Fruit fly (Drosophila melanogaster) whole organism, embryonic: ENCODE results near the gene slow.

Experiments
- Blimp-1 ChIP-seq: fragments of 200-800 bp; sonication (Bioruptor generic); optimal IDR thresholded peaks from 3 replicates; lab custom pipeline; 2018; ENCODE audit warnings: missing biosample characterization, missing genetic modification characterization, mild to moderate bottlenecking, moderate library complexity, missing genetic modification reagents
- BtbVII ChIP-seq: fragments of 200-800 bp; sonication (Bioruptor generic); optimal IDR thresholded peaks from 3 replicates; lab custom pipeline; 2017; ENCODE audit warnings: missing biosample characterization, mild to moderate bottlenecking, missing genetic modification characterization
- CG10209 ChIP-seq: fragments of 200-800 bp; sonication (Bioruptor generic); optimal IDR thresholded peaks from 3 replicates; lab custom pipeline; 2017; ENCODE audit warnings: missing biosample characterization, mild to moderate bottlenecking, missing genetic modification characterization, missing genetic modification reagents
- CG10267 ChIP-seq: fragments of 200-800 bp; sonication (Bioruptor generic); optimal IDR thresholded peaks from 2 replicates; lab custom pipeline; 2018; ENCODE audit warnings: missing biosample characterization, mild to moderate bottlenecking, missing genetic modification characterization, moderate library complexity
- CG10431 ChIP-seq: fragments of 200-800 bp; sonication (Bioruptor generic); optimal IDR thresholded peaks from 3 replicates; lab custom pipeline; 2018; ENCODE audit warnings: missing biosample characterization, mild to moderate bottlenecking, missing genetic modification characterization
- CG11093 ChIP-seq: fragments of 200-800 bp; sonication (Bioruptor generic); IDR thresholded peaks from 3 replicates; pipeline ENCODE4 v1.3.6; 2022; ENCODE audit warnings: missing biosample characterization, missing genetic modification characterization
- CG11560 ChIP-seq: fragments of 200-800 bp; sonication (Bioruptor generic); IDR thresholded peaks from 3 replicates; pipeline ENCODE4 v1.3.6; 2022; ENCODE audit warnings: missing biosample characterization, missing genetic modification characterization
- CG13287 ChIP-seq: fragments of 200-800 bp; sonication (Bioruptor generic); IDR thresholded peaks from 2 replicates; pipeline ENCODE4 v1.3.6; 2022; ENCODE audit warnings: missing biosample characterization, missing genetic modification characterization; ENCODE audit not compliant: partially characterized antibody
- CG14014 ChIP-seq: fragments of 200-800 bp; sonication (Bioruptor generic); IDR thresholded peaks from 2 replicates; pipeline ENCODE4 v1.3.6; 2022; ENCODE audit warnings: missing biosample characterization, missing genetic modification characterization
- CG15514 ChIP-seq: fragments of 200-800 bp; sonication (Bioruptor generic); optimal IDR thresholded peaks from 3 replicates; lab custom pipeline; 2017; ENCODE audit warnings: missing biosample characterization, missing genetic modification characterization, mild to moderate bottlenecking, moderate library complexity, missing genetic modification reagents
- CG17359 ChIP-seq: fragments of 200-800 bp; sonication (Bioruptor generic); optimal IDR thresholded peaks from 3 replicates; lab custom pipeline; 2018; ENCODE audit warnings: missing biosample characterization, mild to moderate bottlenecking, missing genetic modification characterization, moderate library complexity
- CG2116 ChIP-seq: fragments of 200-800 bp; sonication (Bioruptor generic); optimal IDR thresholded peaks from 3 replicates; lab custom pipeline; 2018; ENCODE audit warnings: missing biosample characterization, mild to moderate bottlenecking, missing genetic modification characterization
- CG30403 ChIP-seq: fragments of 200-800 bp; sonication (Bioruptor generic); optimal IDR thresholded peaks from 3 replicates; lab custom pipeline; 2016; ENCODE audit warnings: missing biosample characterization, missing genetic modification characterization
- CG3281 ChIP-seq: fragments of 200-800 bp; sonication (Bioruptor generic); optimal IDR thresholded peaks from 3 replicates; lab custom pipeline; 2017; ENCODE audit warnings: missing biosample characterization, mild to moderate bottlenecking, missing genetic modification characterization
- CG4328 ChIP-seq: fragments of 200-800 bp; sonication (Bioruptor generic); optimal IDR thresholded peaks from 3 replicates; lab custom pipeline; 2017; ENCODE audit warnings: missing biosample characterization, missing genetic modification reagents, missing genetic modification characterization
- CG6765 ChIP-seq: fragments of 200-800 bp; sonication (Bioruptor generic); optimal IDR thresholded peaks from 3 replicates; lab custom pipeline; 2017; ENCODE audit warnings: missing biosample characterization, mild to moderate bottlenecking, missing genetic modification characterization
- CG6791 ChIP-seq: fragments of 200-800 bp; sonication (Bioruptor generic); IDR thresholded peaks from 3 replicates; pipeline ENCODE4 v1.3.6; 2022; ENCODE audit warnings: missing biosample characterization, missing genetic modification characterization; ENCODE audit not compliant: partially characterized antibody
- CG7987 ChIP-seq: fragments of 200-800 bp; sonication (Bioruptor generic); optimal IDR thresholded peaks from 2 replicates; lab custom pipeline; 2018; ENCODE audit warnings: missing biosample characterization, mild to moderate bottlenecking, missing genetic modification characterization, moderate library complexity
- D ChIP-seq, 2 experiments: fragments of 200-800 bp in 1 of 2; fragments of >200 bp in 1 of 2; sonication (Bioruptor generic) in 1 of 2; optimal IDR thresholded peaks; 2 replicates in 1 of 2; 3 replicates in 1 of 2; lab custom pipeline; 2017; ENCODE audit warnings: mild to moderate bottlenecking in 1 of 2, missing biosample characterization in 1 of 2, missing genetic modification characterization in 1 of 2, missing genetic modification reagents in 1 of 2
- Deaf1 ChIP-seq: fragments of 200-800 bp; optimal IDR thresholded peaks from 3 replicates; lab custom pipeline; 2019; ENCODE audit warnings: missing biosample characterization, mild to moderate bottlenecking, missing genetic modification characterization, moderate library complexity
- NC2α ChIP-seq: fragments of 200-800 bp; sonication (Bioruptor generic); optimal IDR thresholded peaks from 2 replicates; lab custom pipeline; 2016; ENCODE audit warnings: missing biosample characterization, missing genetic modification characterization
- NC2β ChIP-seq: fragments of 200-800 bp; sonication (Bioruptor generic); optimal IDR thresholded peaks from 2 replicates; lab custom pipeline; 2016; ENCODE audit warnings: missing biosample characterization, missing genetic modification characterization
- Nf-YA ChIP-seq: fragments of 200-800 bp; sonication (Bioruptor generic); IDR thresholded peaks from 2 replicates; pipeline ENCODE4 v1.3.6; 2022; ENCODE audit warnings: missing biosample characterization, missing genetic modification characterization
- PHDP ChIP-seq: fragments of 200-800 bp; sonication (Bioruptor generic); optimal IDR thresholded peaks from 3 replicates; lab custom pipeline; 2018; ENCODE audit warnings: missing biosample characterization, mild to moderate bottlenecking, missing genetic modification characterization, moderate library complexity
- Side ChIP-seq: fragments of 200-800 bp; sonication (Bioruptor generic); optimal IDR thresholded peaks from 2 replicates; lab custom pipeline; 2016; ENCODE audit warnings: missing biosample characterization, missing genetic modification characterization
- Spps ChIP-seq: fragments of 200-800 bp; sonication (Bioruptor generic); optimal IDR thresholded peaks from 2 replicates; lab custom pipeline; 2018; ENCODE audit warnings: missing biosample characterization, mild to moderate bottlenecking, missing genetic modification characterization
- amos ChIP-seq: fragments of 200-800 bp; sonication (Bioruptor generic); IDR thresholded peaks from 2 replicates; pipeline ENCODE4 v1.3.6; 2022; ENCODE audit warnings: missing biosample characterization, missing genetic modification characterization; ENCODE audit not compliant: partially characterized antibody
- cwo ChIP-seq: fragments of 200-800 bp; sonication (Bioruptor generic); optimal IDR thresholded peaks from 3 replicates; lab custom pipeline; 2017; ENCODE audit warnings: missing biosample characterization, missing genetic modification characterization, mild to moderate bottlenecking, moderate library complexity, missing genetic modification reagents
- danr ChIP-seq: fragments of 200-800 bp; sonication (Bioruptor generic); IDR thresholded peaks from 2 replicates; pipeline ENCODE4 v1.3.6; 2022; ENCODE audit warnings: missing biosample characterization, missing genetic modification characterization
- ewg ChIP-seq: fragments of 200-800 bp; sonication (Bioruptor generic); optimal IDR thresholded peaks from 3 replicates; lab custom pipeline; 2017; ENCODE audit warnings: mild to moderate bottlenecking, missing biosample characterization, missing genetic modification reagents, missing genetic modification characterization
- gro ChIP-seq: fragments of 200-800 bp; sonication (Bioruptor generic); optimal IDR thresholded peaks from 2 replicates; lab custom pipeline; 2016; ENCODE audit warnings: missing biosample characterization, missing genetic modification characterization
- kni ChIP-seq: fragments of 200-800 bp; sonication (Bioruptor generic); optimal IDR thresholded peaks from 3 replicates; lab custom pipeline; 2017; ENCODE audit warnings: mild to moderate bottlenecking, missing biosample characterization, missing genetic modification reagents, missing genetic modification characterization
- lab ChIP-seq: fragments of 200-800 bp; sonication (Bioruptor generic); optimal IDR thresholded peaks from 3 replicates; lab custom pipeline; 2017; ENCODE audit warnings: missing biosample characterization, missing genetic modification characterization, mild to moderate bottlenecking, moderate library complexity, missing genetic modification reagents
- pum ChIP-seq: fragments of 200-800 bp; sonication (Bioruptor generic); optimal IDR thresholded peaks from 2 replicates; lab custom pipeline; 2016; ENCODE audit warnings: missing biosample characterization, missing genetic modification characterization
- rib ChIP-seq: fragments of 200-800 bp; sonication (Bioruptor generic); IDR thresholded peaks from 2 replicates; pipeline ENCODE4 v1.3.6; 2022; ENCODE audit warnings: missing biosample characterization, missing genetic modification characterization
- ro ChIP-seq: fragments of 200-800 bp; sonication (Bioruptor generic); IDR thresholded peaks from 2 replicates; pipeline ENCODE4 v1.3.6; 2022; ENCODE audit warnings: missing biosample characterization, missing genetic modification characterization
- sc ChIP-seq, 3 experiments: fragments of >200 bp in 2 of 3; fragments of 200-800 bp in 1 of 3; sonication (Bioruptor generic) in 1 of 3; optimal IDR thresholded peaks; 2 replicates in 2 of 3; 3 replicates in 1 of 3; lab custom pipeline; 2017; ENCODE audit warnings: mild to moderate bottlenecking in 1 of 3, missing biosample characterization in 1 of 3, missing genetic modification characterization in 1 of 3, missing genetic modification reagents in 1 of 3
- shn ChIP-seq: fragments of 200-800 bp; sonication (Bioruptor generic); optimal IDR thresholded peaks from 3 replicates; lab custom pipeline; 2016; ENCODE audit warnings: missing biosample characterization, missing genetic modification characterization
- sisA ChIP-seq: fragments of 200-800 bp; sonication (Bioruptor generic); IDR thresholded peaks from 2 replicates; pipeline ENCODE4 v1.3.6; 2022; ENCODE audit warnings: missing biosample characterization, missing genetic modification characterization
- tap ChIP-seq: fragments of 200-800 bp; optimal IDR thresholded peaks from 3 replicates; lab custom pipeline; 2019; ENCODE audit warnings: missing biosample characterization, mild to moderate bottlenecking, missing genetic modification characterization, moderate library complexity
- tgo ChIP-seq: fragments of 200-800 bp; sonication (Bioruptor generic); IDR thresholded peaks from 3 replicates; pipeline ENCODE4 v1.3.6; 2022; ENCODE audit warnings: missing biosample characterization, missing genetic modification characterization
- trem ChIP-seq: fragments of 200-800 bp; optimal IDR thresholded peaks from 3 replicates; lab custom pipeline; 2019; ENCODE audit warnings: missing biosample characterization, mild to moderate bottlenecking, missing genetic modification characterization, moderate library complexity
- trh ChIP-seq: fragments of 200-800 bp; sonication (Bioruptor generic); optimal IDR thresholded peaks from 2 replicates; lab custom pipeline; 2016; ENCODE audit warnings: missing biosample characterization, missing genetic modification characterization

slow gene

dm6 chr3L:4412974-4413373 lies 28.7 kb downstream of the slow start (continued):
- no peak for TF ChIP-seq CG10209 (GFP tag; lab: Kevin White, UChicago)
- TF ChIP-seq CG4328, result no peak
- no peak for TF ChIP-seq NC2β
- 0 out of 2 replicates have a peak, but pooled peaks have one; percentile 16 for TF ChIP-seq danr (GFP tag; lab: Robert Waterston, UW)
- peak; percentile 46; the same call in 1 of the 2 replicates for TF ChIP-seq sisA (GFP tag; lab: Robert Waterston, UW)
- TF ChIP-seq CG14014 (GFP tag; lab: Robert Waterston, UW), result peak; percentile 68
- peak; percentile 5 for TF ChIP-seq CG7987
- TF ChIP-seq CG11093 (GFP tag; lab: Robert Waterston, UW), result 0 out of 3 replicates have a peak, but pooled peaks have one; percentile 30
- TF ChIP-seq Spps (tag; lab: Kevin White, UChicago), result no peak
- no peak for TF ChIP-seq trh (GFP tag; lab: Kevin White, UChicago)
- peak; percentile 17 for TF ChIP-seq shn (GFP tag; lab: Kevin White, UChicago)
- no peak for TF ChIP-seq BtbVII (GFP tag; lab: Kevin White, UChicago)
- no peak for TF ChIP-seq kni (GFP tag; lab: Kevin White, UChicago)
- peak; percentile 56; the same call in 1 of the 3 replicates for TF ChIP-seq CG11560
- TF ChIP-seq CG17359, result peak; percentile 26
- no peak for TF ChIP-seq CG2116 (GFP tag; lab: Kevin White, UChicago)
- no peak for TF ChIP-seq amos (GFP tag; lab: Robert Waterston, UW)
- no peak for TF ChIP-seq CG6765 (GFP tag; lab: Kevin White, UChicago)
- peak; percentile 10 for TF ChIP-seq tap (tag; lab: Kevin White, UChicago)
- no peak for TF ChIP-seq pum (GFP tag; lab: Kevin White, UChicago)
- TF ChIP-seq CG6791 (GFP tag; lab: Robert Waterston, UW), result no peak
- no peak for TF ChIP-seq CG3281 (GFP tag; lab: Kevin White, UChicago)
- peak; percentile 5 for TF ChIP-seq PHDP (tag; lab: Kevin White, UChicago)
- TF ChIP-seq CG10431 (GFP tag; lab: Kevin White, UChicago), result no peak
- peak; percentile 56 for TF ChIP-seq lab (GFP tag; lab: Kevin White, UChicago)
- no peak for TF ChIP-seq NC2α (GFP tag; lab: Kevin White, UChicago)
- TF ChIP-seq cwo (GFP tag; lab: Kevin White, UChicago), result no peak
- TF ChIP-seq ewg (GFP tag; lab: Kevin White, UChicago), result no peak
- 0 out of 2 replicates have a peak, but pooled peaks have one; percentile 11 for TF ChIP-seq rib (GFP tag; lab: Robert Waterston, UW)
- peak; percentile 39 for TF ChIP-seq CG15514 (GFP tag; lab: Kevin White, UChicago)
- no peak for TF ChIP-seq sc (optimal IDR thresholded peaks at IDR 0.05; lab: Kevin White, UChicago)
- TF ChIP-seq sc (GFP tag; optimal IDR thresholded peaks at IDR 0.05; lab: Kevin White, UChicago), result no peak
- TF ChIP-seq Blimp-1 (GFP tag; lab: Kevin White, UChicago), result no peak
- no peak for TF ChIP-seq trem (tag; lab: Kevin White, UChicago)
- TF ChIP-seq CG13287 (GFP tag; lab: Robert Waterston, UW), result no peak
- TF ChIP-seq CG30403 (GFP tag; lab: Kevin White, UChicago), result peak; percentile 53
- no peak for TF ChIP-seq CG10267 (tag; lab: Kevin White, UChicago)
- TF ChIP-seq D (optimal IDR thresholded peaks at IDR 0.05; lab: Kevin White, UChicago), result no peak
- no peak for TF ChIP-seq D (GFP tag; optimal IDR thresholded peaks at IDR 0.05; lab: Kevin White, UChicago)
- TF ChIP-seq Deaf1 (tag; lab: Kevin White, UChicago), result no peak
- peak; percentile 75; the same call in 2 of the 3 replicates for TF ChIP-seq tgo (GFP tag; lab: Robert Waterston, UW)
- TF ChIP-seq Side (GFP tag; lab: Kevin White, UChicago), result peak; percentile 16
- peak; percentile 59 for TF ChIP-seq gro
- TF ChIP-seq Nf-YA, result no peak
- no peak for TF ChIP-seq ro (GFP tag; lab: Robert Waterston, UW)
